Worm (Caenorhabditis elegans) whole organism, L4/young adult: ENCODE measurements around the gene F57C7.4.

Experiments used
- W03F9.2 ChIP-seq: fragments of 150-350 bp; optimal IDR thresholded peaks from 2 replicates; lab custom pipeline; 2014; ENCODE audit warnings: missing biosample characterization, missing genetic modification characterization
- dao-5 ChIP-seq: sonication (generic microtip); optimal IDR thresholded peaks from 2 replicates; lab custom pipeline; 2016; ENCODE audit warnings: missing genotype, missing genetic modification characterization, moderate library complexity, missing compliant biosample characterization
- him-1 ChIP-seq: sonication (generic microtip); optimal IDR thresholded peaks from 2 replicates; lab custom pipeline; 2016; ENCODE audit warnings: missing genotype, missing genetic modification reagents, missing genetic modification characterization, missing compliant biosample characterization

ce11 chrX:10593756-10594376 is 4.5 kb upstream of the F57C7.4 start:
- TF ChIP-seq W03F9.2: no peak
- no peak for TF ChIP-seq him-1
- no peak for TF ChIP-seq dao-5 (tag; lab: Kevin White, UChicago)
